Worm (Caenorhabditis elegans) whole organism, young adult: ENCODE measurements around the gene Y37D8A.2.
"Not testable (repeated sequence)": the region's sequence is repeated elsewhere in the genome, so short reads cannot be mapped to it uniquely, and the experiment has no call there.

Experiments used
- F49E8.2 ChIP-seq: sonication (generic microtip); optimal IDR thresholded peaks from 3 replicates; lab custom pipeline; 2017; ENCODE audit warnings: missing genetic modification characterization, mild to moderate bottlenecking, missing compliant biosample characterization, antibody characterized with exemption, moderate library complexity; ENCODE audit not compliant: insufficient read depth
- madf-6 ChIP-seq: fragments of 200-800 bp; sonication (Bioruptor generic); IDR thresholded peaks from 2 replicates; pipeline ENCODE4 v1.3.6; 2022; ENCODE audit warnings: missing genetic modification reagents, missing genetic modification characterization, missing compliant biosample characterization
- nhr-27 ChIP-seq: fragments of 200-800 bp; sonication (Bioruptor generic); optimal IDR thresholded peaks from 2 replicates; lab custom pipeline; 2018; ENCODE audit warnings: mild to moderate bottlenecking, missing genetic modification characterization, moderate library complexity, missing compliant biosample characterization
- rpc-1 ChIP-seq, 2 experiments: fragments of 150-350 bp in 1 of 2; sonication (generic microtip) in 1 of 2; optimal IDR thresholded peaks; 2 replicates each; lab custom pipeline; 2014 to 2018; ENCODE audit warnings: missing biosample characterization in 1 of 2, missing genetic modification characterization in 1 of 2, missing genetic modification reagents in 1 of 2, missing genotype in 1 of 2
- snpc-4 ChIP-seq, 5 experiments: fragments of 150-350 bp in 1 of 5; sonication (generic microtip) in 4 of 5; optimal IDR thresholded peaks; 2 replicates each; lab custom pipeline; 2014 to 2018; ENCODE audit warnings: missing genetic modification characterization in 5 of 5, missing biosample characterization in 3 of 5, antibody characterized with exemption in 2 of 5, mild to moderate bottlenecking in 2 of 5, missing compliant biosample characterization in 2 of 5, missing genotype in 2 of 5, moderate library complexity in 2 of 5, missing genetic modification reagents in 1 of 5
- ztf-28 ChIP-seq: fragments of 200-800 bp; sonication (Bioruptor generic); IDR thresholded peaks from 2 replicates; pipeline ENCODE4 v1.3.6; 2022; ENCODE audit warnings: missing genetic modification reagents, missing genetic modification characterization, missing compliant biosample characterization

- TF ChIP-seq rpc-1 (optimal IDR thresholded peaks at IDR 0.05; lab: Kevin White, UChicago); rpc-1 (tag; optimal IDR thresholded peaks at IDR 0.05; lab: Kevin White, UChicago); nhr-27; snpc-4 (GFP tag; optimal IDR thresholded peaks at IDR 0.05; lab: Kevin White, UChicago); ztf-28 (GFP tag; lab: Robert Waterston, UW); madf-6 (GFP tag; lab: Robert Waterston, UW); F49E8.2: not testable (repeated sequence)
- TF ChIP-seq snpc-4 (tag; optimal IDR thresholded peaks at IDR 0.05; lab: Kevin White, UChicago) = peak in 2 of 4 experiments; percentile 67 to 76
Observed at ce11 chrIII:12848173-12848572, 28.2 kb downstream of the Y37D8A.2 start.
